Fruit fly (Drosophila melanogaster) whole organism, embryonic: ENCODE measurements around the gene CG6738.

ENCODE experiments used
- Abd-B ChIP-seq: fragments of 200-800 bp; sonication (Bioruptor generic); optimal IDR thresholded peaks from 2 replicates; lab custom pipeline; 2018; ENCODE audit warnings: missing biosample characterization, mild to moderate bottlenecking, missing genetic modification characterization, moderate library complexity
- Blimp-1 ChIP-seq: fragments of 200-800 bp; sonication (Bioruptor generic); optimal IDR thresholded peaks from 3 replicates; lab custom pipeline; 2018; ENCODE audit warnings: missing biosample characterization, missing genetic modification characterization, mild to moderate bottlenecking, moderate library complexity, missing genetic modification reagents
- CG10209 ChIP-seq: fragments of 200-800 bp; sonication (Bioruptor generic); optimal IDR thresholded peaks from 3 replicates; lab custom pipeline; 2017; ENCODE audit warnings: missing biosample characterization, mild to moderate bottlenecking, missing genetic modification characterization, missing genetic modification reagents
- CG11504 ChIP-seq: fragments of 200-800 bp; sonication (Bioruptor generic); optimal IDR thresholded peaks from 3 replicates; lab custom pipeline; 2019; ENCODE audit warnings: missing biosample characterization, mild to moderate bottlenecking, missing genetic modification characterization, moderate library complexity
- CG17385 ChIP-seq: fragments of 200-800 bp; sonication (Bioruptor generic); optimal IDR thresholded peaks from 3 replicates; lab custom pipeline; 2018; ENCODE audit warnings: missing biosample characterization, mild to moderate bottlenecking, missing genetic modification characterization
- CG17829 ChIP-seq: fragments of 200-800 bp; optimal IDR thresholded peaks from 2 replicates; lab custom pipeline; 2019; ENCODE audit warnings: missing biosample characterization, mild to moderate bottlenecking, missing genetic modification characterization, moderate library complexity
- CG18599 ChIP-seq: fragments of 200-800 bp; sonication (Bioruptor generic); optimal IDR thresholded peaks from 3 replicates; lab custom pipeline; 2017; ENCODE audit warnings: missing biosample characterization, missing genetic modification characterization, mild to moderate bottlenecking, moderate library complexity, missing genetic modification reagents
- CG3838 ChIP-seq: fragments of 200-800 bp; sonication (Bioruptor generic); optimal IDR thresholded peaks from 3 replicates; lab custom pipeline; 2016; ENCODE audit warnings: missing biosample characterization, missing genetic modification characterization
- CG4424 ChIP-seq: fragments of 200-800 bp; sonication (Bioruptor generic); optimal IDR thresholded peaks from 3 replicates; lab custom pipeline; 2016; ENCODE audit warnings: missing biosample characterization, missing genetic modification characterization
- CG4730 ChIP-seq: fragments of 200-800 bp; sonication (Bioruptor generic); IDR thresholded peaks from 2 replicates; pipeline ENCODE4 v1.3.6; 2022; ENCODE audit warnings: missing biosample characterization, missing genetic modification characterization
- CG4820 ChIP-seq: fragments of 200-800 bp; sonication (Bioruptor generic); optimal IDR thresholded peaks from 3 replicates; lab custom pipeline; 2016; ENCODE audit warnings: missing biosample characterization, missing genetic modification characterization
- CG6689 ChIP-seq: fragments of 200-800 bp; sonication (Bioruptor generic); IDR thresholded peaks from 2 replicates; pipeline ENCODE4 v1.3.6; 2022; ENCODE audit warnings: missing biosample characterization, missing genetic modification characterization
- CG7839 ChIP-seq: fragments of 200-800 bp; sonication (Bioruptor generic); optimal IDR thresholded peaks from 3 replicates; lab custom pipeline; 2018; ENCODE audit warnings: missing biosample characterization, mild to moderate bottlenecking, missing genetic modification characterization, moderate library complexity
- CG8388 ChIP-seq: fragments of 200-800 bp; sonication (Bioruptor generic); optimal IDR thresholded peaks from 2 replicates; lab custom pipeline; 2019; ENCODE audit warnings: missing biosample characterization, mild to moderate bottlenecking, missing genetic modification characterization, moderate library complexity
- CG8924 ChIP-seq: fragments of 200-800 bp; optimal IDR thresholded peaks from 3 replicates; lab custom pipeline; 2019; ENCODE audit warnings: missing biosample characterization, mild to moderate bottlenecking, missing genetic modification characterization, moderate library complexity
- CG9437 ChIP-seq: fragments of 200-800 bp; sonication (Bioruptor generic); optimal IDR thresholded peaks from 2 replicates; lab custom pipeline; 2018; ENCODE audit warnings: missing biosample characterization, mild to moderate bottlenecking, missing genetic modification characterization
- CoRest ChIP-seq: fragments of 200-800 bp; sonication (Bioruptor generic); optimal IDR thresholded peaks from 3 replicates; lab custom pipeline; 2018; ENCODE audit warnings: missing biosample characterization, mild to moderate bottlenecking, missing genetic modification characterization, moderate library complexity
- Deaf1 ChIP-seq: fragments of 200-800 bp; optimal IDR thresholded peaks from 3 replicates; lab custom pipeline; 2019; ENCODE audit warnings: missing biosample characterization, mild to moderate bottlenecking, missing genetic modification characterization, moderate library complexity
- Dref ChIP-seq: fragments of 200-800 bp; sonication (Bioruptor generic); IDR thresholded peaks from 2 replicates; pipeline ENCODE4 v1.3.6; 2022; ENCODE audit warnings: missing biosample characterization, missing genetic modification characterization
- Hmr ChIP-seq: fragments of 200-800 bp; sonication (Bioruptor generic); optimal IDR thresholded peaks from 3 replicates; lab custom pipeline; 2017; ENCODE audit warnings: mild to moderate bottlenecking, missing biosample characterization, missing genetic modification reagents, missing genetic modification characterization
- Hr3 ChIP-seq: fragments of 200-800 bp; sonication (Bioruptor generic); optimal IDR thresholded peaks from 3 replicates; lab custom pipeline; 2016; ENCODE audit warnings: missing biosample characterization, missing genetic modification characterization
- Meics ChIP-seq: fragments of 200-800 bp; sonication (Bioruptor generic); optimal IDR thresholded peaks from 2 replicates; lab custom pipeline; 2017; ENCODE audit warnings: missing biosample characterization, mild to moderate bottlenecking, missing genetic modification characterization
- Oli ChIP-seq: fragments of 200-800 bp; sonication (Bioruptor generic); optimal IDR thresholded peaks from 2 replicates; lab custom pipeline; 2018; ENCODE audit warnings: missing biosample characterization, mild to moderate bottlenecking, missing genetic modification characterization, moderate library complexity
- Ptx1 ChIP-seq: fragments of 200-800 bp; sonication (Bioruptor generic); IDR thresholded peaks from 2 replicates; pipeline ENCODE4 v1.3.6; 2022; ENCODE audit warnings: missing biosample characterization, missing genetic modification characterization
- Six4 ChIP-seq: fragments of 200-800 bp; sonication (Bioruptor generic); optimal IDR thresholded peaks from 2 replicates; lab custom pipeline; 2016; ENCODE audit warnings: missing biosample characterization, missing genetic modification characterization
- Sox102F ChIP-seq: fragments of 200-800 bp; sonication (Bioruptor generic); optimal IDR thresholded peaks from 2 replicates; lab custom pipeline; 2018; ENCODE audit warnings: missing biosample characterization, mild to moderate bottlenecking, missing genetic modification characterization, moderate library complexity
- Xbp1 ChIP-seq: fragments of 200-800 bp; sonication (Bioruptor generic); optimal IDR thresholded peaks from 3 replicates; lab custom pipeline; 2016; ENCODE audit warnings: missing biosample characterization, mild to moderate bottlenecking, missing genetic modification characterization
- az2 ChIP-seq: fragments of 200-800 bp; sonication (Bioruptor generic); optimal IDR thresholded peaks from 3 replicates; lab custom pipeline; 2016; ENCODE audit warnings: missing biosample characterization, missing genetic modification characterization
- bab2 ChIP-seq: fragments of 200-800 bp; sonication (Bioruptor generic); optimal IDR thresholded peaks from 2 replicates; lab custom pipeline; 2016; ENCODE audit warnings: missing biosample characterization, missing genetic modification characterization
- bcd ChIP-seq: fragments of 200-800 bp; sonication (Bioruptor generic); optimal IDR thresholded peaks from 2 replicates; lab custom pipeline; 2017; ENCODE audit warnings: missing biosample characterization, mild to moderate bottlenecking, missing genetic modification characterization
- caup ChIP-seq: fragments of 200-800 bp; sonication (Bioruptor generic); optimal IDR thresholded peaks from 3 replicates; lab custom pipeline; 2017; ENCODE audit warnings: missing biosample characterization, mild to moderate bottlenecking, missing genetic modification characterization, moderate library complexity; ENCODE audit not compliant: severe bottlenecking
- esg ChIP-seq: fragments of 200-800 bp; sonication (Bioruptor generic); conservative IDR thresholded peaks from 2 replicates; pipeline ENCODE4 v1.3.6; 2022; ENCODE audit warnings: missing biosample characterization, missing genetic modification characterization
- gem ChIP-seq: fragments of 200-800 bp; sonication (Bioruptor generic); optimal IDR thresholded peaks from 2 replicates; lab custom pipeline; 2019; ENCODE audit warnings: missing biosample characterization, mild to moderate bottlenecking, missing genetic modification characterization, moderate library complexity
- gsb-n ChIP-seq: fragments of 200-800 bp; sonication (Bioruptor generic); optimal IDR thresholded peaks from 3 replicates; lab custom pipeline; 2018; ENCODE audit warnings: missing biosample characterization, mild to moderate bottlenecking, missing genetic modification characterization
- hkb ChIP-seq, 2 experiments: fragments of 200-800 bp in 1 of 2; fragments of >200 bp in 1 of 2; sonication (Bioruptor generic) in 1 of 2; IDR thresholded peaks in 1 of 2; optimal IDR thresholded peaks in 1 of 2; 2 replicates each; pipeline versions ENCODE4 v1.3.6 to Lab custom; 2017 to 2022; ENCODE audit warnings: missing biosample characterization in 1 of 2, missing genetic modification characterization in 1 of 2
- ind ChIP-seq: fragments of 200-800 bp; sonication (Bioruptor generic); optimal IDR thresholded peaks from 3 replicates; lab custom pipeline; 2016; ENCODE audit warnings: missing biosample characterization, missing genetic modification characterization
- lab ChIP-seq: fragments of 200-800 bp; sonication (Bioruptor generic); optimal IDR thresholded peaks from 3 replicates; lab custom pipeline; 2017; ENCODE audit warnings: missing biosample characterization, missing genetic modification characterization, mild to moderate bottlenecking, moderate library complexity, missing genetic modification reagents
- mam ChIP-seq: fragments of 200-800 bp; sonication (Bioruptor generic); optimal IDR thresholded peaks from 3 replicates; lab custom pipeline; 2016; ENCODE audit warnings: missing biosample characterization, missing genetic modification characterization
- pan ChIP-seq, 4 experiments: fragments of >200 bp in 3 of 4; fragments of 200-800 bp in 1 of 4; sonication (Bioruptor generic) in 1 of 4; optimal IDR thresholded peaks in 3 of 4; IDR thresholded peaks in 1 of 4; 2 replicates each; pipeline versions ENCODE4 v1.3.6 to Lab custom; 2017 to 2022; ENCODE audit warnings: missing biosample characterization in 2 of 4, missing genetic modification characterization in 2 of 4, mixed read lengths in 1 of 4
- pho ChIP-seq: fragments of 200-800 bp; sonication (Bioruptor generic); optimal IDR thresholded peaks from 2 replicates; lab custom pipeline; 2016; ENCODE audit warnings: missing biosample characterization, missing genetic modification characterization
- prd ChIP-seq, 3 experiments: fragments of >200 bp in 2 of 3; fragments of 200-800 bp in 1 of 3; sonication (Bioruptor generic) in 1 of 3; optimal IDR thresholded peaks in 2 of 3; IDR thresholded peaks in 1 of 3; 2 replicates in 2 of 3; 3 replicates in 1 of 3; pipeline versions ENCODE4 v1.3.6 to Lab custom; 2017 to 2022; ENCODE audit warnings: missing biosample characterization in 1 of 3, missing genetic modification characterization in 1 of 3
- row ChIP-seq: fragments of 200-800 bp; sonication (Bioruptor generic); IDR thresholded peaks from 3 replicates; pipeline ENCODE4 v1.3.6; 2022; ENCODE audit warnings: missing biosample characterization, missing genetic modification characterization
- slbo ChIP-seq: fragments of 200-800 bp; sonication (Bioruptor generic); IDR thresholded peaks from 2 replicates; pipeline ENCODE4 v1.3.6; 2022; ENCODE audit warnings: missing biosample characterization, missing genetic modification characterization
- slp2 ChIP-seq: fragments of 200-800 bp; sonication (Bioruptor generic); optimal IDR thresholded peaks from 2 replicates; lab custom pipeline; 2016; ENCODE audit warnings: missing biosample characterization, missing genetic modification characterization
- stc ChIP-seq: fragments of 200-800 bp; sonication (Bioruptor generic); IDR thresholded peaks from 2 replicates; pipeline ENCODE4 v1.3.6; 2022; ENCODE audit warnings: missing biosample characterization, missing genetic modification characterization
- ttk ChIP-seq: fragments of 200-800 bp; sonication (Bioruptor generic); IDR thresholded peaks from 2 replicates; pipeline ENCODE4 v2.1.2; 2022; ENCODE audit warnings: missing biosample characterization, missing genetic modification characterization
- wor ChIP-seq: fragments of 200-800 bp; sonication (Bioruptor generic); IDR thresholded peaks from 2 replicates; pipeline ENCODE4 v1.3.6; 2022; ENCODE audit warnings: missing biosample characterization, missing genetic modification characterization

The CG6738 gene

DNA sequence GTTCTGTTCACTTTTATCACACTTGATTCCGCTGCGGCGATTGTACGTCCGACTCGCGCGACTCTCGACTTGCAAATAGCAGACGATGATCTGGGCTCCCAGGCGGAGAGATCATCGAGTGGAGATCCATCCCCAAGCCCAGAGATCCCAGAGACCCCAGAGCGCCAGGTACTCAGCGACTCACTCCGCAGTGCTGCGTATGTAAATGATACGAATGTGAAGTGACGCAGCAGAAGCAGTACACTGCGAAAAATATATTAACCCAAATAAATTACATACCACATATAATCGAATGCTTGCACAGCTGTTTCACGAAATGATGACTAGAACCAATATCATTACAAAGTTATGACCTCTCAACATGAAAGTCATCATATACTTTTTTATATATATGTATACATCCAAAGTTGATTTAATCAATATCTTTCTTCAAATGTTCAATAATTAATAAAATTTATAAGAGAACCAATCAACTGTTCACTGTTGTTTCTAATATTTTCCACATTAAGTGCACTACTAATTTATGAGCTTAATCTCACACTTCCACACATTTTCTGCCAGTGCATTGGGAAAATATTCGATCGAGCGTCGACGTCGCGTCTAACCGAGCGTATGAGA is 32.0 kb upstream of the CG6738 start, which contains the start of gene CG17111:
CG17111 (minus strand) TSS at position 51 of the 618 bp plus-strand sequence.
- TF ChIP-seq CG4820 (GFP tag; lab: Kevin White, UChicago) (peak; percentile 44), Blimp-1 (GFP tag; lab: Kevin White, UChicago) (peak; percentile 38), Xbp1 (GFP tag; lab: Kevin White, UChicago) (peak; percentile 25), ind (GFP tag; lab: Kevin White, UChicago) (peak; percentile 47), prd (optimal IDR thresholded peaks at IDR 0.05; lab: Kevin White, UChicago) (no peak), prd (GFP tag; IDR thresholded peaks at IDR 0.05; lab: Robert Waterston, UW) (0 out of 3 replicates have a peak, but pooled peaks have one; percentile 19), CG3838 (GFP tag; lab: Kevin White, UChicago) (no peak), CG6689 (0 out of 2 replicates have a peak, but pooled peaks have one; percentile 6), Abd-B (GFP tag; lab: Kevin White, UChicago) (peak; percentile 22), lab (GFP tag; lab: Kevin White, UChicago) (peak; percentile 45), Oli (tag; lab: Kevin White, UChicago) (peak; percentile 62), Hmr (GFP tag; lab: Kevin White, UChicago) (peak; percentile 37), Ptx1 (GFP tag; lab: Robert Waterston, UW) (peak; percentile 46), bab2 (peak; percentile 5), hkb (optimal IDR thresholded peaks at IDR 0.05; lab: Kevin White, UChicago) (no peak), hkb (GFP tag; IDR thresholded peaks at IDR 0.05; lab: Robert Waterston, UW) (peak; percentile 38; the same call in 1 of the 2 replicates), row (GFP tag; lab: Robert Waterston, UW) (peak; percentile 48), slbo (0 out of 2 replicates have a peak, but pooled peaks have one; percentile 11), az2 (GFP tag; lab: Kevin White, UChicago) (peak; percentile 15), CG8388 (GFP tag; lab: Kevin White, UChicago) (peak; percentile 42), CG17829 (tag; lab: Kevin White, UChicago) (no peak), CG8924 (tag; lab: Kevin White, UChicago) (peak; percentile 43), Meics (peak; percentile 36), CG10209 (peak; percentile 36), CG9437 (GFP tag; lab: Kevin White, UChicago) (peak; percentile 55), CG7839 (tag; lab: Kevin White, UChicago) (peak; percentile 59), CG4424 (GFP tag; lab: Kevin White, UChicago) (peak; percentile 26), Sox102F (GFP tag; lab: Kevin White, UChicago) (peak; percentile 55), slp2 (GFP tag; lab: Kevin White, UChicago) (no peak), pan (optimal IDR thresholded peaks at IDR 0.05; lab: Kevin White, UChicago) (no peak), pan (GFP tag; optimal IDR thresholded peaks at IDR 0.05 in 1 of 2, IDR thresholded peaks at IDR 0.05 in 1 of 2) (peak in 1 of 2 experiments; percentile 30), CG4730 (GFP tag; lab: Robert Waterston, UW) (0 out of 2 replicates have a peak, but pooled peaks have one; percentile 5), wor (GFP tag; lab: Robert Waterston, UW) (0 out of 2 replicates have a peak, but pooled peaks have one; percentile 13), ttk (GFP tag; lab: Robert Waterston, UW) (0 out of 2 replicates have a peak, but pooled peaks have one; percentile 35), CG18599 (peak; percentile 46), caup (GFP tag; lab: Kevin White, UChicago) (peak; percentile 23), Hr3 (GFP tag; lab: Kevin White, UChicago) (peak; percentile 27), Dref (no peak), gem (tag; lab: Kevin White, UChicago) (peak; percentile 72), mam (GFP tag; lab: Kevin White, UChicago) (no peak), stc (GFP tag; lab: Robert Waterston, UW) (no peak), bcd (peak; percentile 39), Deaf1 (tag; lab: Kevin White, UChicago) (peak; percentile 8), esg (GFP tag; lab: Robert Waterston, UW) (peak; percentile 24; the same call in 1 of the 2 replicates), gsb-n (no peak), Six4 (GFP tag; lab: Kevin White, UChicago) (no peak), pho (GFP tag; lab: Kevin White, UChicago) (no peak), CoRest (tag; lab: Kevin White, UChicago) (peak; percentile 63), CG11504 (tag; lab: Kevin White, UChicago) (peak; percentile 78), CG17385 (peak; percentile 15)
